Fruit fly (Drosophila melanogaster) whole organism, wandering third instar larva: ENCODE data around the gene CG7953.

Experiments used
- Abd-B ChIP-seq: fragments of >200 bp; optimal IDR thresholded peaks from 2 replicates; lab custom pipeline; 2017; ENCODE audit warnings: missing biosample characterization, missing genetic modification characterization
- CG32264 ChIP-seq: fragments of 200-800 bp; sonication (Bioruptor generic); optimal IDR thresholded peaks from 2 replicates; lab custom pipeline; 2016; ENCODE audit warnings: missing biosample characterization, missing genetic modification characterization
- CrebA ChIP-seq: fragments of 200-800 bp; sonication (Bioruptor generic); optimal IDR thresholded peaks from 2 replicates; lab custom pipeline; 2016; ENCODE audit warnings: missing biosample characterization, mild to moderate bottlenecking, missing genetic modification characterization, borderline replicate concordance
- Dfd ChIP-seq: fragments of >200 bp; optimal IDR thresholded peaks from 2 replicates; lab custom pipeline; 2017; ENCODE audit warnings: missing biosample characterization, missing genetic modification characterization
- Dif ChIP-seq: fragments of 200-275, 200-300 bp; sonication (Bioruptor generic); optimal IDR thresholded peaks from 2 replicates; lab custom pipeline; 2018; ENCODE audit warnings: missing biosample characterization, missing genetic modification characterization; ENCODE audit not compliant: partially characterized antibody
- GATAd ChIP-seq: sonication (Bioruptor generic); optimal IDR thresholded peaks from 2 replicates; lab custom pipeline; 2016; ENCODE audit warnings: missing biosample characterization, missing genetic modification characterization
- Hnf4 ChIP-seq: fragments of 200-800 bp; sonication (Bioruptor generic); optimal IDR thresholded peaks from 2 replicates; lab custom pipeline; 2016; ENCODE audit warnings: missing biosample characterization, mild to moderate bottlenecking, missing genetic modification characterization
- Jra ChIP-seq: sonication (Bioruptor generic); optimal IDR thresholded peaks from 2 replicates; lab custom pipeline; 2016; ENCODE audit warnings: missing biosample characterization, missing genetic modification characterization
- Mio ChIP-seq: sonication (Bioruptor generic); optimal IDR thresholded peaks from 2 replicates; lab custom pipeline; 2016; ENCODE audit warnings: missing biosample characterization, missing genetic modification characterization
- Myc ChIP-seq: fragments of >200 bp; optimal IDR thresholded peaks from 2 replicates; lab custom pipeline; 2017
- N ChIP-seq: fragments of >200 bp; optimal IDR thresholded peaks from 2 replicates; lab custom pipeline; 2018; ENCODE audit warnings: missing biosample characterization, missing external identifiers, missing genetic modification characterization
- OdsH ChIP-seq: fragments of 200-800 bp; sonication (Bioruptor generic); optimal IDR thresholded peaks from 2 replicates; lab custom pipeline; 2016; ENCODE audit warnings: missing biosample characterization, mild to moderate bottlenecking, missing genetic modification characterization
- Rel ChIP-seq, 2 experiments: fragments of 200-800 bp; sonication (Bioruptor generic) in 1 of 2; optimal IDR thresholded peaks; 2 replicates in 1 of 2; 3 replicates in 1 of 2; lab custom pipeline; 2016 to 2019; ENCODE audit warnings: mild to moderate bottlenecking in 2 of 2, missing biosample characterization in 2 of 2, missing genetic modification characterization in 2 of 2, moderate library complexity in 1 of 2
- Sp1 ChIP-seq: fragments of 200-800 bp; sonication (Bioruptor generic); optimal IDR thresholded peaks from 3 replicates; lab custom pipeline; 2019; ENCODE audit warnings: missing biosample characterization, mild to moderate bottlenecking, missing genetic modification characterization, moderate library complexity
- Vsx2 ChIP-seq: fragments of 200-300, 225-300 bp; sonication (Bioruptor generic); optimal IDR thresholded peaks from 2 replicates; lab custom pipeline; 2018; ENCODE audit warnings: missing biosample characterization, missing genetic modification characterization; ENCODE audit not compliant: partially characterized antibody
- br ChIP-seq: fragments of 200-800 bp; sonication (Bioruptor generic); optimal IDR thresholded peaks from 2 replicates; lab custom pipeline; 2016; ENCODE audit warnings: missing biosample characterization, missing genetic modification characterization
- brk ChIP-seq: fragments of 200-800 bp; sonication (Bioruptor generic); optimal IDR thresholded peaks from 2 replicates; lab custom pipeline; 2016; ENCODE audit warnings: missing biosample characterization, mild to moderate bottlenecking, missing genetic modification characterization
- dl ChIP-seq, 2 experiments: fragments of 175-275, 200-275 bp in 1 of 2; fragments of 200-275 bp in 1 of 2; sonication (Bioruptor generic); optimal IDR thresholded peaks; lab custom pipeline; 2018; ENCODE audit warnings: mild to moderate bottlenecking in 2 of 2, missing biosample characterization in 2 of 2, missing genetic modification characterization in 2 of 2, moderate library complexity in 2 of 2; ENCODE audit not compliant: partially characterized antibody in 2 of 2, insufficient read depth in 1 of 2
- dmrt93B ChIP-seq: fragments of 200-800 bp; sonication (Bioruptor generic); optimal IDR thresholded peaks from 2 replicates; lab custom pipeline; 2018; ENCODE audit warnings: missing biosample characterization, mild to moderate bottlenecking, missing genetic modification characterization
- dsf ChIP-seq: sonication (Bioruptor generic); optimal IDR thresholded peaks from 2 replicates; lab custom pipeline; 2016; ENCODE audit warnings: missing biosample characterization, missing genetic modification characterization, borderline replicate concordance
- ey ChIP-seq: fragments of 200-800 bp; sonication (Bioruptor generic); optimal IDR thresholded peaks from 2 replicates; lab custom pipeline; 2016; ENCODE audit warnings: missing biosample characterization, missing genetic modification characterization
- foxo ChIP-seq, 2 experiments: fragments of 200-800 bp; sonication (Bioruptor generic); optimal IDR thresholded peaks; 2 replicates in 1 of 2; 3 replicates in 1 of 2; lab custom pipeline; 2016 to 2017; ENCODE audit warnings: missing biosample characterization in 2 of 2, missing genetic modification characterization in 2 of 2
- fru ChIP-seq: fragments of 200-800 bp; sonication (Bioruptor generic); optimal IDR thresholded peaks from 3 replicates; lab custom pipeline; 2016; ENCODE audit warnings: missing biosample characterization, mild to moderate bottlenecking, missing genetic modification characterization
- h ChIP-seq: fragments of 200-800 bp; sonication (Bioruptor generic); optimal IDR thresholded peaks from 3 replicates; lab custom pipeline; 2016; ENCODE audit warnings: missing biosample characterization, mild to moderate bottlenecking, missing genetic modification characterization
- jim ChIP-seq: fragments of 175-275, 200-325 bp; sonication (Bioruptor generic); optimal IDR thresholded peaks from 2 replicates; lab custom pipeline; 2016; ENCODE audit warnings: missing biosample characterization, mild to moderate bottlenecking, missing genetic modification characterization
- lola ChIP-seq: fragments of >200 bp; optimal IDR thresholded peaks from 2 replicates; lab custom pipeline; 2017; ENCODE audit warnings: missing biosample characterization, missing genetic modification characterization
- pan ChIP-seq: fragments of >200 bp; optimal IDR thresholded peaks from 2 replicates; lab custom pipeline; 2017
- psq ChIP-seq: fragments of 200-800 bp; sonication (Bioruptor generic); optimal IDR thresholded peaks from 3 replicates; lab custom pipeline; 2017; ENCODE audit warnings: missing biosample characterization, mild to moderate bottlenecking, missing genetic modification characterization, moderate library complexity
- rgr ChIP-seq: fragments of 200-800 bp; sonication (Bioruptor generic); optimal IDR thresholded peaks from 3 replicates; lab custom pipeline; 2016; ENCODE audit warnings: missing biosample characterization, mild to moderate bottlenecking, missing genetic modification characterization
- sage ChIP-seq: fragments of 200-800 bp; sonication (Bioruptor generic); optimal IDR thresholded peaks from 2 replicates; lab custom pipeline; 2016; ENCODE audit warnings: missing biosample characterization, mild to moderate bottlenecking, missing genetic modification characterization
- sv ChIP-seq: fragments of 200-800 bp; sonication (Bioruptor generic); optimal IDR thresholded peaks from 3 replicates; lab custom pipeline; 2016; ENCODE audit warnings: missing biosample characterization, missing genetic modification characterization
- tai ChIP-seq: sonication (Bioruptor generic); optimal IDR thresholded peaks from 2 replicates; lab custom pipeline; 2016; ENCODE audit warnings: missing biosample characterization, missing genetic modification characterization
- usp ChIP-seq: fragments of >200 bp; optimal IDR thresholded peaks from 2 replicates; lab custom pipeline; 2017; ENCODE audit warnings: missing biosample characterization, missing genetic modification characterization
- woc ChIP-seq: sonication (Bioruptor generic); optimal IDR thresholded peaks from 2 replicates; lab custom pipeline; 2016; ENCODE audit warnings: missing biosample characterization, mild to moderate bottlenecking, missing genetic modification characterization

Gene CG7953

DNA sequence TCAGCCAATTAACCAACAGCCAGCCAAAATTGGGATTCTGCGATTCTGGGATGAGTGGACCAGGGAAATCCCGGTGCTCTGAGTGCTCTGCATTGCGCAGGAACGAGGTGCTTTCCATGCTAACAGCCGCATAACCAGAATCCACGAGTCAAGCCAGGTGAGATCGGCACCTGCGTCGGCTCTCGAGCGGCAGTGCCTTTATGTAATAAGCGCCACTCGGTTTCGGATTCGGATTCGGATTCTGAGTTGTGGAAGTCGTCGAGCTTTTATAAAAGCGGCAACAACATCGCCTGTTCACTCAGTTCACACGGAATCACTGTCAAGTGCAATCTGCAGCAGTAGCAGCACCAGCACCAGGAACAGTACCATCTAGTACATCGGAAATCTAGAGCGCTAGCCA lies 26.8 kb upstream of the CG7953 start, which contains the start of gene b:
Gene b, plus strand, starts transcription at position 301 of the 400 bp plus-strand sequence.
- TF ChIP-seq dmrt93B (GFP tag; lab: Kevin White, UChicago) (no peak), GATAd (no peak), h (GFP tag; lab: Kevin White, UChicago) (no peak), Rel (GFP tag; optimal IDR thresholded peaks at IDR 0.05; lab: Kevin White, UChicago) (no peak), Rel (tag; optimal IDR thresholded peaks at IDR 0.05; lab: Kevin White, UChicago) (peak; percentile 79), Jra (no peak), Dif (GFP tag; lab: Kevin White, UChicago) (no peak), br (GFP tag; lab: Kevin White, UChicago) (no peak)

dm6 chr2L:13827557-13827956 lies 20.2 kb upstream of the CG7953 start, which contains the start of gene PolG1:
Gene PolG1, minus strand, starts transcription at chr2L:13827772.
- TF ChIP-seq usp (GFP tag; lab: Kevin White, UChicago) = no peak
- TF ChIP-seq sv (GFP tag; lab: Kevin White, UChicago) = no peak
- no peak for TF ChIP-seq pan (lab: Kevin White, UChicago)
- TF ChIP-seq foxo (GFP tag; optimal IDR thresholded peaks at IDR 0.05; lab: Kevin White, UChicago) = no peak
- TF ChIP-seq Abd-B (GFP tag; lab: Kevin White, UChicago) = no peak
- no peak for TF ChIP-seq h (GFP tag; lab: Kevin White, UChicago)
- no peak for TF ChIP-seq woc (GFP tag; lab: Kevin White, UChicago)
- TF ChIP-seq dl (GFP tag; optimal IDR thresholded peaks at IDR 0.05; lab: Kevin White, UChicago; ENCODE audit: insufficient read depth in 1 of 2, partially characterized antibody in 2 of 2) = no peak
- no peak for TF ChIP-seq Dif (GFP tag; lab: Kevin White, UChicago)
- TF ChIP-seq brk (GFP tag; lab: Kevin White, UChicago) = no peak
- no peak for TF ChIP-seq br (GFP tag; lab: Kevin White, UChicago)
- no peak for TF ChIP-seq tai (GFP tag; lab: Kevin White, UChicago)
- no peak for TF ChIP-seq ey (GFP tag; lab: Kevin White, UChicago)
- TF ChIP-seq N (GFP tag; lab: Kevin White, UChicago) = no peak
- TF ChIP-seq Mio = no peak
- TF ChIP-seq lola (GFP tag; lab: Kevin White, UChicago) = no peak

- no peak for TF ChIP-seq Rel (GFP tag; optimal IDR thresholded peaks at IDR 0.05; lab: Kevin White, UChicago)
- peak; percentile 58 for TF ChIP-seq Rel (tag; optimal IDR thresholded peaks at IDR 0.05; lab: Kevin White, UChicago)
- TF ChIP-seq Hnf4 (GFP tag; lab: Kevin White, UChicago) = no peak
Observed at dm6 chr2L:13829540-13829939, 18.2 kb upstream of the CG7953 start, which contains the start of the genes Arpc1 and Orc5. Gene Arpc1, minus strand, starts transcription at chr2L:13829741. Gene Orc5, plus strand, starts transcription at chr2L:13829837.

dm6 chr2L:13833058-13833457 lies 14.7 kb upstream of the CG7953 start, which contains the start of the genes GatC, PolG2 and Polr2C:
Gene GatC, minus strand, starts transcription at chr2L:13833105.
Gene PolG2, minus strand, starts transcription at chr2L:13833105.
Gene Polr2C, plus strand, starts transcription at chr2L:13833337.
- TF ChIP-seq sage (GFP tag; lab: Kevin White, UChicago) (no peak), Myc (peak; percentile 70), ey (GFP tag; lab: Kevin White, UChicago) (peak; percentile 18), Sp1 (GFP tag; lab: Kevin White, UChicago) (peak; percentile 3), Vsx2 (GFP tag; lab: Kevin White, UChicago) (no peak), Dif (GFP tag; lab: Kevin White, UChicago) (peak; percentile 64), Rel (GFP tag; optimal IDR thresholded peaks at IDR 0.05; lab: Kevin White, UChicago) (no peak), Rel (tag; optimal IDR thresholded peaks at IDR 0.05; lab: Kevin White, UChicago) (peak; percentile 0)

DNA sequence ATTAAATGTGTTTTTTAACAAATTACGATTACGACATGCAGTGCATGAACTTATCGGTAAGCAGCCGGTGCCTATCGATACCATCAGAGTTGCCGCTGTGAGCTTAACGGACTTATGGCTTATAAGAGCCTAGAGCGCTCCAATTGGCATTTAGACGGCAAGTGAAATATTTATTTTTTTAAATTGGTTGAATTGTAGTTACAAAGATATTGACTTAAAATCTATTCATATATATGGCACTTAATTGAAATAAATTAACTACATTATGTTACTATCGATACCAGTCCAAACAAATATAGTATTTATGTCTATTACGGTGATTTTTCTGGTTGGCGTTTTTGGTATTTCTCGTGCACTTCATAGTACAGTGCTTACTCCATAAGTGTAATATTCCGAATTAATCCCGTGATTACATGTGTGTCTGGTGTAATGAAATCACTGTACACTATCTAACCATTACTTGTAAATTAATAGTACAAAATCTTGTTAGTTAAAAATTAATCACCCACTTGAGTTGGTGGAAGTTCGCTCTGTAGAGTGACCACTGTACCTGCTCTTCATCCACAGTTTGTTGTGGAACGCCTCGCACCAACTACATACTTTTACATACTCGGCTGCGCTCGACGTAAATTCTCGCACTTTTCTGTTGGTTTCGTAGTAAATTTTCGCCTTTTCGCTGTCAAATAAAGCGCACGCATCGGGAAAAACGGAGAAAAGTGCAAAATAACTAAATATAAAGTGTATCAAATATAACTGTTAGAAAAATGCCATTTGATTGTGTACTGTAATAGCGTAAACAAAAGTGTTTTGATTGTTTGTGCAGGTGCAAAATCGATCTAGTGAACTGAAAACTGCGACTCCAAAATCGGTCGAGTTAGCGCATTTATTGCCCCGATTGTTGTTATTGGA lies 12.5 kb upstream of the CG7953 start, which contains the start of the genes mRpS23 and CenG1A:
Gene mRpS23, minus strand, starts transcription at position 71 of the 909 bp plus-strand sequence.
Gene CenG1A, plus strand, starts transcription at position 563 of the 909 bp plus-strand sequence.
- TF ChIP-seq CG32264 (GFP tag; lab: Kevin White, UChicago) (peak; percentile 99), Mio (peak; percentile 97), GATAd (peak; percentile 98), OdsH (GFP tag; lab: Kevin White, UChicago) (peak; percentile 100), Dfd (no peak), dl (GFP tag; optimal IDR thresholded peaks at IDR 0.05; lab: Kevin White, UChicago; ENCODE audit: insufficient read depth in 1 of 2, partially characterized antibody in 2 of 2) (no peak), woc (GFP tag; lab: Kevin White, UChicago) (peak; percentile 100), Dif (GFP tag; lab: Kevin White, UChicago) (no peak), jim (peak; percentile 98), lola (GFP tag; lab: Kevin White, UChicago) (no peak), usp (GFP tag; lab: Kevin White, UChicago) (no peak), pan (lab: Kevin White, UChicago) (no peak), ey (GFP tag; lab: Kevin White, UChicago) (peak; percentile 100), psq (GFP tag; lab: Kevin White, UChicago) (peak; percentile 99), foxo (GFP tag; optimal IDR thresholded peaks at IDR 0.05; lab: Kevin White, UChicago) (peak; percentile 99 to 100), rgr (GFP tag; lab: Kevin White, UChicago) (peak; percentile 100), sv (GFP tag; lab: Kevin White, UChicago) (peak; percentile 100), CrebA (GFP tag; lab: Kevin White, UChicago) (no peak), dsf (GFP tag; lab: Kevin White, UChicago) (peak; percentile 98), Myc (peak; percentile 6), fru (GFP tag; lab: Kevin White, UChicago) (peak; percentile 100), Abd-B (GFP tag; lab: Kevin White, UChicago) (no peak), sage (GFP tag; lab: Kevin White, UChicago) (peak; percentile 99), dmrt93B (GFP tag; lab: Kevin White, UChicago) (peak; percentile 99), h (GFP tag; lab: Kevin White, UChicago) (peak; percentile 100), Sp1 (GFP tag; lab: Kevin White, UChicago) (peak; percentile 100), Jra (peak; percentile 99)
